Worm (Caenorhabditis elegans) whole organism, L2 larva: Measurements from ENCODE around the gene dhs-8.

Source experiments
- C34F6.9 ChIP-seq: fragments of 150-350 bp; optimal IDR thresholded peaks from 2 replicates; lab custom pipeline; 2014; ENCODE audit warnings: missing biosample characterization, missing genetic modification characterization
- F13H6.1 ChIP-seq: sonication (generic microtip); optimal IDR thresholded peaks from 2 replicates; lab custom pipeline; 2016; ENCODE audit warnings: missing genetic modification characterization, missing compliant biosample characterization
- Y55F3AM.14 ChIP-seq: fragments of 200-800 bp; sonication (Bioruptor generic); optimal IDR thresholded peaks from 2 replicates; lab custom pipeline; 2018; ENCODE audit warnings: mild to moderate bottlenecking, missing genetic modification characterization, missing compliant biosample characterization
- aly-2 ChIP-seq: fragments of 150-350 bp; optimal IDR thresholded peaks from 2 replicates; lab custom pipeline; 2014; ENCODE audit warnings: missing biosample characterization, missing genetic modification characterization
- ama-1 ChIP-seq: fragments of 150-350 bp; optimal IDR thresholded peaks from 2 replicates; lab custom pipeline; 2018; ENCODE audit warnings: inconsistent platforms
- blmp-1 ChIP-seq: sonication (generic microtip); optimal IDR thresholded peaks from 2 replicates; lab custom pipeline; 2017; ENCODE audit warnings: missing genetic modification characterization, mild to moderate bottlenecking, missing compliant biosample characterization, antibody characterized with exemption, moderate library complexity; ENCODE audit not compliant: insufficient read depth
- ceh-16 ChIP-seq: fragments of 150-350 bp; optimal IDR thresholded peaks from 2 replicates; lab custom pipeline; 2014; ENCODE audit warnings: missing biosample characterization, missing genetic modification characterization
- ceh-82 ChIP-seq: fragments of 150-350 bp; optimal IDR thresholded peaks from 2 replicates; lab custom pipeline; 2014; ENCODE audit warnings: missing biosample characterization, missing genetic modification characterization
- crh-2 ChIP-seq: sonication (generic microtip); optimal IDR thresholded peaks from 2 replicates; lab custom pipeline; 2017; ENCODE audit warnings: missing biosample characterization, missing genetic modification characterization
- dmd-4 ChIP-seq: sonication (generic microtip); optimal IDR thresholded peaks from 2 replicates; lab custom pipeline; 2017; ENCODE audit warnings: missing biosample characterization, missing genetic modification characterization
- egl-27 ChIP-seq: sonication (generic microtip); optimal IDR thresholded peaks from 3 replicates; lab custom pipeline; 2017; ENCODE audit warnings: missing biosample characterization, missing genetic modification reagents, missing genetic modification characterization
- elt-1 ChIP-seq: fragments of 150-350 bp; optimal IDR thresholded peaks from 2 replicates; lab custom pipeline; 2014; ENCODE audit warnings: missing biosample characterization, missing genetic modification characterization
- elt-3 ChIP-seq: sonication (generic microtip); optimal IDR thresholded peaks from 2 replicates; lab custom pipeline; 2017; ENCODE audit warnings: missing biosample characterization, missing genetic modification characterization
- gmeb-1 ChIP-seq: fragments of 150-350 bp; optimal IDR thresholded peaks from 2 replicates; lab custom pipeline; 2014; ENCODE audit warnings: missing biosample characterization, missing genetic modification characterization
- lin-11 ChIP-seq: fragments of 150-350 bp; sonication (generic microtip); optimal IDR thresholded peaks from 2 replicates; lab custom pipeline; 2014; ENCODE audit warnings: missing biosample characterization, missing genetic modification characterization, inconsistent platforms, mixed read lengths
- lin-13 ChIP-seq: fragments of 150-350 bp; optimal IDR thresholded peaks from 2 replicates; lab custom pipeline; 2014; ENCODE audit warnings: missing biosample characterization, missing genetic modification reagents, missing genetic modification characterization
- lin-39 ChIP-seq: fragments of 150-350 bp; optimal IDR thresholded peaks from 2 replicates; lab custom pipeline; 2014; ENCODE audit warnings: missing biosample characterization, missing genetic modification reagents, missing genetic modification characterization
- mab-5 ChIP-seq: fragments of 150-350 bp; optimal IDR thresholded peaks from 2 replicates; lab custom pipeline; 2014; ENCODE audit warnings: missing biosample characterization, missing genetic modification characterization
- mbf-1 ChIP-seq: sonication (generic microtip); optimal IDR thresholded peaks from 2 replicates; lab custom pipeline; 2017; ENCODE audit warnings: missing biosample characterization, missing genetic modification characterization
- nhr-11 ChIP-seq: fragments of 150-350 bp; optimal IDR thresholded peaks from 2 replicates; lab custom pipeline; 2014; ENCODE audit warnings: missing biosample characterization, missing genetic modification characterization
- nhr-12 ChIP-seq: fragments of 150-350 bp; optimal IDR thresholded peaks from 2 replicates; lab custom pipeline; 2014; ENCODE audit warnings: missing biosample characterization, missing genetic modification characterization
- nhr-129 ChIP-seq: fragments of 150-350 bp; optimal IDR thresholded peaks from 2 replicates; lab custom pipeline; 2014; ENCODE audit warnings: missing biosample characterization, missing genetic modification characterization
- nhr-21 ChIP-seq: fragments of 150-350 bp; optimal IDR thresholded peaks from 2 replicates; lab custom pipeline; 2014; ENCODE audit warnings: missing biosample characterization, missing genetic modification characterization
- nhr-23 ChIP-seq: fragments of 150-350 bp; optimal IDR thresholded peaks from 2 replicates; lab custom pipeline; 2014; ENCODE audit warnings: missing biosample characterization, missing genetic modification reagents, missing genetic modification characterization
- nhr-237 ChIP-seq: fragments of 150-350 bp; optimal IDR thresholded peaks from 2 replicates; lab custom pipeline; 2014; ENCODE audit warnings: missing biosample characterization, missing genetic modification characterization
- nhr-25 ChIP-seq: fragments of 150-350 bp; sonication (generic microtip); optimal IDR thresholded peaks from 3 replicates; lab custom pipeline; 2014; ENCODE audit warnings: missing biosample characterization, missing genetic modification characterization
- nhr-6 ChIP-seq: fragments of 150-350 bp; optimal IDR thresholded peaks from 2 replicates; lab custom pipeline; 2014; ENCODE audit warnings: missing biosample characterization, missing genetic modification characterization
- nhr-77 ChIP-seq: fragments of 150-350 bp; optimal IDR thresholded peaks from 2 replicates; lab custom pipeline; 2014; ENCODE audit warnings: missing biosample characterization, missing genetic modification characterization
- sem-4 ChIP-seq: fragments of 150-350 bp; optimal IDR thresholded peaks from 2 replicates; lab custom pipeline; 2014; ENCODE audit warnings: missing biosample characterization, missing genetic modification reagents, missing genetic modification characterization
- skn-1 ChIP-seq: sonication (generic microtip); optimal IDR thresholded peaks from 2 replicates; lab custom pipeline; 2017; ENCODE audit warnings: missing biosample characterization, missing genetic modification characterization
- unc-39 ChIP-seq: fragments of 150-350 bp; optimal IDR thresholded peaks from 2 replicates; lab custom pipeline; 2014; ENCODE audit warnings: missing biosample characterization, missing genetic modification characterization
- unc-55 ChIP-seq: fragments of 150-350 bp; sonication (generic microtip); optimal IDR thresholded peaks from 3 replicates; lab custom pipeline; 2014; ENCODE audit warnings: missing biosample characterization, missing genetic modification reagents, missing genetic modification characterization
- zag-1 ChIP-seq: fragments of 150-350 bp; optimal IDR thresholded peaks from 2 replicates; lab custom pipeline; 2014; ENCODE audit warnings: missing biosample characterization, missing genetic modification characterization
- ztf-1 ChIP-seq: fragments of 200-800 bp; sonication (Bioruptor generic); conservative IDR thresholded peaks from 2 replicates; pipeline ENCODE4 v1.3.6; 2022; ENCODE audit warnings: missing genetic modification characterization, missing compliant biosample characterization
- ztf-11 ChIP-seq: sonication (generic microtip); optimal IDR thresholded peaks from 2 replicates; lab custom pipeline; 2017; ENCODE audit warnings: missing biosample characterization, missing genetic modification characterization
- ztf-4 ChIP-seq: fragments of 150-350 bp; optimal IDR thresholded peaks from 2 replicates; lab custom pipeline; 2014; ENCODE audit warnings: missing biosample characterization, missing genetic modification characterization

The dhs-8 gene

ce11 chrII:14500122-14500521, 2.3 kb downstream of the dhs-8 start, which contains the start of gene K10H10.4:
Gene K10H10.4 (plus strand): TSS chrII:14500422.
- TF ChIP-seq skn-1 (tag; lab: Kevin White, UChicago) (no peak), nhr-129 (no peak), unc-39 (tag; lab: Kevin White, UChicago) (no peak), lin-11 (tag; lab: Kevin White, UChicago) (no peak), nhr-11 (no peak), blmp-1 (tag; lab: Kevin White, UChicago) (no peak), ztf-4 (tag; lab: Kevin White, UChicago) (no peak), mab-5 (tag; lab: Kevin White, UChicago) (no peak)

ce11 chrII:14501447-14501846, 3.6 kb downstream of the dhs-8 start, which contains the start of gene K10H10.5:
Gene K10H10.5 (plus strand): TSS chrII:14501747.
- TF ChIP-seq elt-1 (tag; lab: Kevin White, UChicago) (no peak), lin-13 (GFP tag; lab: Kevin White, UChicago) (no peak), F13H6.1 (tag; lab: Kevin White, UChicago) (no peak), nhr-237 (tag; lab: Kevin White, UChicago) (no peak), nhr-6 (tag; lab: Kevin White, UChicago) (no peak), nhr-11 (no peak), skn-1 (tag; lab: Kevin White, UChicago) (no peak), aly-2 (tag; lab: Kevin White, UChicago) (no peak), mbf-1 (tag; lab: Kevin White, UChicago) (no peak), C34F6.9 (tag; lab: Kevin White, UChicago) (no peak), nhr-25 (tag; lab: Kevin White, UChicago) (no peak), ztf-11 (no peak), ama-1 (no peak), lin-11 (tag; lab: Kevin White, UChicago) (no peak), sem-4 (tag; lab: Kevin White, UChicago) (no peak)

ce11 chrII:14502997-14503396, 5.2 kb downstream of the dhs-8 start, which contains the start of gene K10H10.6:
Gene K10H10.6 (plus strand): TSS chrII:14503297.
- TF ChIP-seq lin-39 (tag; lab: Kevin White, UChicago) (no peak), ceh-82 (tag; lab: Kevin White, UChicago) (no peak), unc-55 (GFP tag; lab: Kevin White, UChicago) (no peak), aly-2 (tag; lab: Kevin White, UChicago) (no peak), nhr-77 (tag; lab: Kevin White, UChicago) (no peak), lin-13 (GFP tag; lab: Kevin White, UChicago) (no peak), mab-5 (tag; lab: Kevin White, UChicago) (no peak), ama-1 (no peak), dmd-4 (no peak), crh-2 (tag; lab: Kevin White, UChicago) (no peak), nhr-21 (tag; lab: Kevin White, UChicago) (no peak), C34F6.9 (tag; lab: Kevin White, UChicago) (no peak), nhr-129 (no peak), ztf-11 (no peak), nhr-25 (tag; lab: Kevin White, UChicago) (no peak), zag-1 (no peak), ztf-4 (tag; lab: Kevin White, UChicago) (no peak)

- TF ChIP-seq lin-13 (GFP tag; lab: Kevin White, UChicago) = no peak
- TF ChIP-seq nhr-21 (tag; lab: Kevin White, UChicago) = no peak
- no peak for TF ChIP-seq nhr-25 (tag; lab: Kevin White, UChicago)
These were observed 8.4 kb downstream of the dhs-8 start, which contains the start of gene K10H10.12 for ce11 chrII:14506245-14506644. Gene K10H10.12 (minus strand): TSS chrII:14506345.

- TF ChIP-seq ceh-16 (tag; lab: Kevin White, UChicago) (no peak), egl-27 (tag; lab: Kevin White, UChicago) (no peak), lin-13 (GFP tag; lab: Kevin White, UChicago) (no peak), nhr-12 (tag; lab: Kevin White, UChicago) (no peak), gmeb-1 (tag; lab: Kevin White, UChicago) (no peak), Y55F3AM.14 (GFP tag; lab: Kevin White, UChicago) (no peak), lin-39 (tag; lab: Kevin White, UChicago) (no peak), ztf-1 (GFP tag; lab: Robert Waterston, UW) (no peak), nhr-6 (tag; lab: Kevin White, UChicago) (no peak), lin-11 (tag; lab: Kevin White, UChicago) (no peak), mab-5 (tag; lab: Kevin White, UChicago) (no peak), nhr-11 (no peak), nhr-23 (tag; lab: Kevin White, UChicago) (no peak), elt-3 (tag; lab: Kevin White, UChicago) (no peak), sem-4 (tag; lab: Kevin White, UChicago) (no peak), crh-2 (tag; lab: Kevin White, UChicago) (no peak), nhr-129 (no peak)
- TF ChIP-seq, all 48 proteins: peak for 0
These were observed 9.7 kb downstream of the dhs-8 start, which contains the start of the genes K10H10.7 and K10H10.10 for ce11 chrII:14507563-14507962. Gene K10H10.7 (minus strand): TSS chrII:14507663. Gene K10H10.10 (plus strand): TSS chrII:14507766.
